Fruit fly (Drosophila melanogaster): ENCODE data around the gene raskol.

DNA sequence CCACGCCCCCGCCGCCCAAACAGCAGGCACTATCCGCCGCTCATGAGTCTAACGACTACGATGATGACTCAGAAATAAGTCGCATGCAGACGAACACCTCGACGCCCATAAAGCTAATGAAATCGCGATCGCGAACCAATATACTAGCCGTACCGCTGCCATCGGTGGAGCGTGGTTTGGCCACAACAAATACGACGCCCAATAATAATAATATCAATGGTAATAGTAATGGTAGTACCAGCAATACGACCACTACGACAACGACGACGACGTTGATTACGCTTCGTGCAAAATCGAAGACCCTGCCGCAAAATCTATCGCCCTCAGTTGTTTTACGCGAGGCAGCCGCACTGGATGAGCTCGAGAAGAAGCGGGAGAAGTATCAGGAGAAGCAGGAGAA is 30.0 kb downstream of the raskol start:
- no peak for TF ChIP-seq prd (optimal IDR thresholded peaks at IDR 0.05)
- no peak for TF ChIP-seq prd (GFP tag; IDR thresholded peaks at IDR 0.05)
- no peak for TF ChIP-seq dysf (GFP tag; IDR thresholded peaks at IDR 0.05)
- no peak for TF ChIP-seq zen2 (GFP tag; IDR thresholded peaks at IDR 0.05; ENCODE audit: partially characterized antibody)
- TF ChIP-seq CG15514 (GFP tag; optimal IDR thresholded peaks at IDR 0.05), result no peak
- TF ChIP-seq bsh (GFP tag; optimal IDR thresholded peaks at IDR 0.05), result no peak
- TF ChIP-seq kay (GFP tag; optimal IDR thresholded peaks at IDR 0.05), result no peak
- TF ChIP-seq lola (GFP tag; optimal IDR thresholded peaks at IDR 0.05), result no peak
